Fruit fly (Drosophila melanogaster) S2 (cell line): ENCODE results near the gene Nagk.

Experiments
- CG8478 ChIP-seq: fragments of >200 bp; optimal IDR thresholded peaks from 2 replicates; lab custom pipeline; 2018
- CTCF ChIP-seq, 2 experiments: fragments of >200 bp; optimal IDR thresholded peaks; 2 replicates each; lab custom pipeline; 2018

DNA sequence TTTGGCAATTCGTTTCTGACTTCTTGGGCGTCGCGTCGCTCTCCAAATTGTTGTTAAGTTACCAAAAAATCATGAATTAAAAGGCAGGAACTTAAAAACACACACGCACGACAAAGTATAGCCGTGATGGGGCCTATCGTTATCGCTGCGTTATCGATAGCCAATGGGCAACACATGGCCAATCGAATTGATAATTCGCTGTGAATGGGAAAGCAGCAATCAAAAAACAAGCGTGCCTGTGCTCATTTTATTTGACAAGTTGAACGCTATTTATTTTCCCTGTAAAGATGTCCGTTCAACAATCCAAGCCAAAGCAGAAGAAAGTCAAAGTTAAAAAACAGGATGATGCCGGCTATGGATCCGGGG lies 2.9 kb upstream of the Nagk start, which contains the start of the genes Surf4 and CG31301:
- no peak for TF ChIP-seq CG8478 (lab: Kevin White, UChicago)
- no peak for TF ChIP-seq CTCF (optimal IDR thresholded peaks at IDR 0.05; lab: Kevin White, UChicago)
